Worm (Caenorhabditis elegans): ENCODE results near the gene R12C12.10.
"Not testable (repeated sequence)": the region's sequence is repeated elsewhere in the genome, so short reads cannot be mapped to it uniquely, and the experiment has no call there.

ce11 chrII:6008887-6009286 is 34.2 kb downstream of the R12C12.10 start, which contains the start of gene ZK84.4:
- not testable (repeated sequence) for TF ChIP-seq flt-1 (GFP tag; IDR thresholded peaks at IDR 0.05); ztf-23 (GFP tag; IDR thresholded peaks at IDR 0.05); T22C8.4 (GFP tag; IDR thresholded peaks at IDR 0.05); med-1 (GFP tag; optimal IDR thresholded peaks at IDR 0.05; ENCODE audit: insufficient read depth); tab-1 (GFP tag; IDR thresholded peaks at IDR 0.05); ref-1 (GFP tag; conservative IDR thresholded peaks at IDR 0.05); klf-2 (GFP tag; conservative IDR thresholded peaks at IDR 0.05); ztf-29 (GFP tag; IDR thresholded peaks at IDR 0.05)

All from whole organism, midembryonic.